Fruit fly (Drosophila melanogaster) whole organism, pupa: ENCODE results near the gene CG32221.

Source experiments
- CG17806 ChIP-seq: fragments of 200-800 bp; sonication (Bioruptor generic); optimal IDR thresholded peaks from 2 replicates; lab custom pipeline; 2018; ENCODE audit warnings: missing biosample characterization, mild to moderate bottlenecking, missing genetic modification characterization, moderate library complexity
- CG32121 ChIP-seq: fragments of 200-800 bp; sonication (Bioruptor generic); IDR thresholded peaks from 2 replicates; pipeline ENCODE4 v1.3.6; 2022; ENCODE audit warnings: missing biosample characterization, missing genetic modification characterization
- D1 ChIP-seq: fragments of 200-800 bp; sonication (Bioruptor generic); optimal IDR thresholded peaks from 2 replicates; lab custom pipeline; 2018; ENCODE audit warnings: missing biosample characterization, mild to moderate bottlenecking, missing genetic modification characterization, moderate library complexity
- EcR ChIP-seq: fragments of 200-800 bp; sonication (Bioruptor generic); optimal IDR thresholded peaks from 3 replicates; lab custom pipeline; 2019; ENCODE audit warnings: missing biosample characterization, missing genetic modification characterization, mild to moderate bottlenecking, moderate library complexity, missing genetic modification reagents
- Ets98B ChIP-seq: fragments of 200-800 bp; sonication (Bioruptor generic); IDR thresholded peaks from 2 replicates; pipeline ENCODE4 v1.3.6; 2022; ENCODE audit warnings: missing biosample characterization, missing genetic modification characterization
- Pif1B ChIP-seq: fragments of 200-800 bp; sonication (Bioruptor generic); optimal IDR thresholded peaks from 3 replicates; lab custom pipeline; 2016; ENCODE audit warnings: missing biosample characterization, missing genetic modification characterization
- gl ChIP-seq: fragments of 200-800 bp; sonication (Bioruptor generic); optimal IDR thresholded peaks from 2 replicates; lab custom pipeline; 2018; ENCODE audit warnings: missing biosample characterization, mild to moderate bottlenecking, missing genetic modification characterization

DNA sequence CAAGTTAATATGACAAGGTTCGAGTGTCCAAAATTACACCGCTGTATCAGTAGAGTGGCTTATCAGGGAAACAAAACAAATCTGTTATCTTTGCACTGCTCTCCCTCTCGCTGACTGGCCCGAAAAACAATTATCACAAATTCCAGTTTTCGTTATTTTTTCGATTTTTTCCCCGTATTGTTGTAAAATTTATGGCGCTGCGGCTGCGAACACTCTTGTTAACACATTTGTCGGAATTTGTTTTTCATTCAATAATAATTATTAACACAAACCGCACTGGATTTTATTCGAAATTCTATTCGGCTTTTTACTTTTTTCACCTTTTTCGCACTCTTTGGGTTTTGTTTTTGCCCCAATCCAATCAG, 43.9 kb upstream of the CG32221 start:
- TF ChIP-seq CG32121 (no peak), Ets98B (GFP tag; lab: Robert Waterston, UW) (no peak), gl (no peak), EcR (no peak), D1 (tag; lab: Kevin White, UChicago) (no peak), Pif1B (GFP tag; lab: Kevin White, UChicago) (no peak), CG17806 (no peak)
